Worm (Caenorhabditis elegans): ENCODE results near the gene F47B8.10.

F47B8.10 gene

ce11 chrV:14361973-14362372 is 20.2 kb downstream of the F47B8.10 start:
- TF ChIP-seq ceh-39 (tag; optimal IDR thresholded peaks at IDR 0.05) (no peak), ztf-11 (tag; optimal IDR thresholded peaks at IDR 0.05) (no peak), blmp-1 (tag; optimal IDR thresholded peaks at IDR 0.05) (no peak), sem-2 (GFP tag; optimal IDR thresholded peaks at IDR 0.05) (no peak), tbx-8 (GFP tag; optimal IDR thresholded peaks at IDR 0.05) (no peak)

DNA sequence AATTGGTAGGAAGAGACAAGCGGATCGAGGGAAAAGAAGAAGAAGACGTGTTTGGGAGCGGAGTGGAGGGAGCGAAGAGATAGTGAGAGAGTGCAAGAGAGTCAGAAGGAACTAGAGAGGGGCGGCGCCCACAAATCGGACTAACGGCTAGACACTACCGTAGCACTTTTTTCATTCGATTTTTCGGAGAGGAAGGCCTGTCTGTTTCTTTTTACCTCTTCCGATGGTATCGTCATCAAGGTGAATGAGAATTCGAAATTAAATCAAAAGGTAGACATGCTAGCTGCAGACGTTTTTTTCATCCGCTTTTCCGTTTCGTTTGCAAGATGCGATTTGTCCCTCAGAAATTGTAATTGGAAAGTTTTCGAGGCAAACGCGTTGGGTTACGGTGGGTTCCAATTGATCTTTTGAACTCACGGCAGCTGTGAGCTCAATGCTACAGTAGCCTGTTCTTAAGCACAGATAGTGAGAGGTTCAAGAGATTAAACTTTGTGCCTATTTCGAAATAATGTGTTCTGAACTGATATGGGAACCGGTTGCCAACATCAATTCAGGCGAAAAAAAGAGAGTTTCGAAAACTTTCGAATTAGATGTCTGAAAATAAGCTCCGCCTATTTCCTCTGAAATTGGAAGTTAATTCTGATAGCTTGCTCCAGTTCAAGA is 22.9 kb downstream of the F47B8.10 start:
- TF ChIP-seq lsy-2 (tag; optimal IDR thresholded peaks at IDR 0.05) = peak; percentile 60
- no peak for TF ChIP-seq sptf-1 (tag; optimal IDR thresholded peaks at IDR 0.05)
- no peak for TF ChIP-seq ceh-39 (tag; optimal IDR thresholded peaks at IDR 0.05)

- TF ChIP-seq unc-39 (tag; optimal IDR thresholded peaks at IDR 0.05) (no peak), mls-2 (tag; optimal IDR thresholded peaks at IDR 0.05) (no peak), hlh-1 (tag; optimal IDR thresholded peaks at IDR 0.05) (no peak), sem-2 (GFP tag; optimal IDR thresholded peaks at IDR 0.05) (no peak), elt-3 (tag; optimal IDR thresholded peaks at IDR 0.05) (no peak), ceh-39 (tag; optimal IDR thresholded peaks at IDR 0.05) (no peak), blmp-1 (tag; optimal IDR thresholded peaks at IDR 0.05) (no peak), ceh-43 (GFP tag; optimal IDR thresholded peaks at IDR 0.05) (no peak), snpc-4 (tag; optimal IDR thresholded peaks at IDR 0.05) (no peak), ham-2 (GFP tag; optimal IDR thresholded peaks at IDR 0.05) (no peak), ces-1 (GFP tag; optimal IDR thresholded peaks at IDR 0.05) (no peak), cnd-1 (tag; optimal IDR thresholded peaks at IDR 0.05) (no peak), pha-4 (tag; optimal IDR thresholded peaks at IDR 0.05) (no peak), nhr-28 (tag; optimal IDR thresholded peaks at IDR 0.05) (no peak), unc-120 (tag; optimal IDR thresholded peaks at IDR 0.05; ENCODE audit: poor library complexity, severe bottlenecking) (no peak), nhr-76 (tag; optimal IDR thresholded peaks at IDR 0.05) (no peak)
Observed at ce11 chrV:14366487-14366962, 24.8 kb downstream of the F47B8.10 start.

- TF ChIP-seq unc-120 (tag; optimal IDR thresholded peaks at IDR 0.05; ENCODE audit: poor library complexity, severe bottlenecking) = no peak
- TF ChIP-seq mls-2 (tag; optimal IDR thresholded peaks at IDR 0.05) = no peak
- TF ChIP-seq flh-1 (GFP tag; optimal IDR thresholded peaks at IDR 0.05) = no peak
- TF ChIP-seq ceh-43 (GFP tag; optimal IDR thresholded peaks at IDR 0.05) = no peak
- no peak for TF ChIP-seq nhr-12 (tag; optimal IDR thresholded peaks at IDR 0.05)
- TF ChIP-seq nhr-237 (tag; optimal IDR thresholded peaks at IDR 0.05) = no peak
- no peak for TF ChIP-seq ztf-11 (tag; optimal IDR thresholded peaks at IDR 0.05)
- no peak for TF ChIP-seq ceh-39 (tag; optimal IDR thresholded peaks at IDR 0.05)
- no peak for TF ChIP-seq elt-1 (tag; optimal IDR thresholded peaks at IDR 0.05; ENCODE audit: borderline replicate concordance, insufficient read depth)
- no peak for TF ChIP-seq nhr-76 (tag; optimal IDR thresholded peaks at IDR 0.05)
- TF ChIP-seq unc-62 (GFP tag; optimal IDR thresholded peaks at IDR 0.05) = no peak
- no peak for TF ChIP-seq lsy-2 (tag; optimal IDR thresholded peaks at IDR 0.05)
- TF ChIP-seq lin-32 (GFP tag; optimal IDR thresholded peaks at IDR 0.05) = peak; percentile 33
- peak; percentile 11 for TF ChIP-seq sptf-1 (tag; optimal IDR thresholded peaks at IDR 0.05)
- TF ChIP-seq drap-1 (GFP tag; optimal IDR thresholded peaks at IDR 0.05) = peak; percentile 21
- TF ChIP-seq nhr-2 (tag; optimal IDR thresholded peaks at IDR 0.05) = no peak
- no peak for TF ChIP-seq blmp-1 (tag; optimal IDR thresholded peaks at IDR 0.05)
- TF ChIP-seq hlh-1 (tag; optimal IDR thresholded peaks at IDR 0.05) = no peak
- TF ChIP-seq ham-2 (GFP tag; optimal IDR thresholded peaks at IDR 0.05) = no peak
Observed at ce11 chrV:14368272-14369052, 26.7 kb downstream of the F47B8.10 start.

- no peak for TF ChIP-seq elt-1 (tag; optimal IDR thresholded peaks at IDR 0.05; ENCODE audit: borderline replicate concordance, insufficient read depth)
- TF ChIP-seq bed-3 (GFP tag; optimal IDR thresholded peaks at IDR 0.05) = no peak
- no peak for TF ChIP-seq unc-120 (tag; optimal IDR thresholded peaks at IDR 0.05; ENCODE audit: poor library complexity, severe bottlenecking)
- no peak for TF ChIP-seq tbx-8 (GFP tag; optimal IDR thresholded peaks at IDR 0.05)
- no peak for TF ChIP-seq nhr-28 (tag; optimal IDR thresholded peaks at IDR 0.05)
- no peak for TF ChIP-seq ceh-39 (tag; optimal IDR thresholded peaks at IDR 0.05)
- no peak for TF ChIP-seq flh-1 (GFP tag; optimal IDR thresholded peaks at IDR 0.05)
- TF ChIP-seq mep-1 (tag; optimal IDR thresholded peaks at IDR 0.05) = no peak
- TF ChIP-seq elt-3 (tag; optimal IDR thresholded peaks at IDR 0.05) = no peak
- no peak for TF ChIP-seq nhr-76 (tag; optimal IDR thresholded peaks at IDR 0.05)
- TF ChIP-seq sptf-1 (tag; optimal IDR thresholded peaks at IDR 0.05) = no peak
- TF ChIP-seq nhr-237 (tag; optimal IDR thresholded peaks at IDR 0.05) = no peak
- TF ChIP-seq blmp-1 (tag; optimal IDR thresholded peaks at IDR 0.05) = no peak
Observed at ce11 chrV:14369412-14369811, 27.6 kb downstream of the F47B8.10 start.
